Worm (Caenorhabditis elegans): ENCODE measurements around the gene Y41E3.7.

Y41E3.7 gene

DNA sequence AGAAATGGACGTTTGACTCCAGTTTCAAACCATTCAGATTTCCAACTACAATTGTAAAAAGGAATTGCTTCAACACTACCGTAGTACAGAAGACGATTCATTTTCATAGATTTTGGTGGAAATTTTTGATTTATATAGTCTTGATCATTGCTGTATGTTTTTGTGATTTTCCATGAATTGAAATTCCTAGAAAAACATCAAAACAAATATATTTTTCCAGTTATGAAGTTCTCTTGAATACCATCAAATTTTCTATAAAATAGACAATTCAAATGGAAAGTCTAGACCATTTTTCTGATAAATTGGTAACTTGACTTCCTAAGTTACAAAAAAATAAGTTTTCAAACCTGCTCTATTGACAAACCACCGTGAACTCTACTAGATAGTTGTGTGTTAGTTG lies 55.0 kb downstream of the Y41E3.7 start, which contains the start of gene srt-48:
Gene srt-48 (minus strand): TSS at position 101 of the 400 bp plus-strand sequence.
- TF ChIP-seq ztf-11 (tag; optimal IDR thresholded peaks at IDR 0.05): no peak
- no peak for TF ChIP-seq elt-1 (tag; optimal IDR thresholded peaks at IDR 0.05; ENCODE audit: borderline replicate concordance, insufficient read depth)
- no peak for TF ChIP-seq nhr-28 (tag; optimal IDR thresholded peaks at IDR 0.05)
- no peak for TF ChIP-seq unc-62 (GFP tag; optimal IDR thresholded peaks at IDR 0.05)
- no peak for TF ChIP-seq sptf-1 (tag; optimal IDR thresholded peaks at IDR 0.05)
- TF ChIP-seq ceh-83 (GFP tag; optimal IDR thresholded peaks at IDR 0.05): no peak
- TF ChIP-seq lin-32 (GFP tag; optimal IDR thresholded peaks at IDR 0.05): no peak
- no peak for TF ChIP-seq drap-1 (GFP tag; optimal IDR thresholded peaks at IDR 0.05)
- no peak for TF ChIP-seq mab-5 (tag; optimal IDR thresholded peaks at IDR 0.05)

DNA sequence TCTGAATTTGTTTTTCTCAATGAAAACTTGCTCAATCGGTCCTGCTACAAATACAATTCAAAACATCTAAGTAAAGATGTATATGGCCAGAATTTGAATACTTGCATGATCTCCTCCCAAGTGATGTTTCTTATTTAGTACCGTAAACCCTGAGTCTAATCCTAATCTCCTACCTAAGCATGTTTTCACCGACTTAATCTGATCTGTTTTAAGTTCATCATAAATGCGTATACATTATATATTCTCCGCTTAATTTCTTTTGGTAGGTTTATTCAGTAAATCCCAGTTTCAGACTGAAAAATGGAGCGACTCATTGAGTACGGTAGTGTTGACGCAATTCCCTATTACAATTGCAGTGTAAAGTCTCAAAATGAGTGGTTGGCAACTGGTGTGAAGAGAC lies 60.6 kb downstream of the Y41E3.7 start, which contains the start of gene srt-50:
Gene srt-50 (plus strand): TSS at position 301 of the 400 bp plus-strand sequence.
- TF ChIP-seq ztf-11 (tag; optimal IDR thresholded peaks at IDR 0.05) (no peak), bed-3 (GFP tag; optimal IDR thresholded peaks at IDR 0.05) (no peak), lsy-2 (tag; optimal IDR thresholded peaks at IDR 0.05) (no peak), unc-62 (GFP tag; optimal IDR thresholded peaks at IDR 0.05) (no peak), hlh-1 (tag; optimal IDR thresholded peaks at IDR 0.05) (no peak), blmp-1 (tag; optimal IDR thresholded peaks at IDR 0.05) (no peak), flh-1 (GFP tag; optimal IDR thresholded peaks at IDR 0.05) (no peak), unc-39 (tag; optimal IDR thresholded peaks at IDR 0.05) (no peak), ceh-39 (tag; optimal IDR thresholded peaks at IDR 0.05) (no peak), mab-5 (tag; optimal IDR thresholded peaks at IDR 0.05) (no peak), ceh-83 (GFP tag; optimal IDR thresholded peaks at IDR 0.05) (no peak), elt-3 (tag; optimal IDR thresholded peaks at IDR 0.05) (no peak)
